Worm (Caenorhabditis elegans) whole organism, late embryonic: ENCODE results near the gene unc-22.

Experiments used
- elt-2 ChIP-seq: sonication (generic microtip); optimal IDR thresholded peaks from 2 replicates; lab custom pipeline; 2016; ENCODE audit warnings: missing genetic modification reagents, missing genetic modification characterization, missing compliant biosample characterization
- nfya-1 ChIP-seq: sonication (generic microtip); optimal IDR thresholded peaks from 2 replicates; lab custom pipeline; 2017; ENCODE audit warnings: missing genetic modification characterization, mild to moderate bottlenecking, missing compliant biosample characterization, antibody characterized with exemption, moderate library complexity
- pha-4 ChIP-seq: fragments of 150-350 bp; optimal IDR thresholded peaks from 2 replicates; lab custom pipeline; 2018; ENCODE audit warnings: missing biosample characterization, missing genetic modification reagents, missing genetic modification characterization

DNA sequence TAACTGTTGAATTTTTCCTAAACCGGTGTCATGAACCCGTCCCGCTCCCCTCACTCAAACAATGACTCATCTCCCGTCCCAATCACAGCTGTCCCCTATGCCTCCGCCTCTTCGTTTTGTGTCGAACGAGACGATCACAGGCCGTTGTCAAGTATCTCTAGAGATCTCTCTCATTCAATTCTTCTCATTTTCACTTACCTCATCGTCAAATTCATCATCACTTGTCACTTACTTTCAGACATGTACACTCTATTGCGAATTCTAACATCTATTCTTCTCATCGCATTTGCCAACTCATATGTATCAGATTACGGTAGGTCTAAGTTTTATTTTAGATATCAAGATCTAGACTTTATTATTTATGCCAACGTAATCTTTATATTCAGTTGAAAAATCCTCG, 46.7 kb upstream of the unc-22 start, which contains the start of gene K08E4.3:
- no peak for TF ChIP-seq pha-4 (tag; lab: Kevin White, UChicago)
- no peak for TF ChIP-seq elt-2 (tag; lab: Kevin White, UChicago)
- no peak for TF ChIP-seq nfya-1
